Worm (Caenorhabditis elegans) whole organism, young adult: ENCODE measurements around the gene ugt-59.

Source experiments
- him-1 ChIP-seq: sonication (generic microtip); optimal IDR thresholded peaks from 2 replicates; lab custom pipeline; 2016; ENCODE audit warnings: missing genotype, missing genetic modification reagents, missing genetic modification characterization, missing compliant biosample characterization
- repo-1 ChIP-seq: sonication (generic microtip); optimal IDR thresholded peaks from 2 replicates; lab custom pipeline; 2017; ENCODE audit warnings: mild to moderate bottlenecking, missing genetic modification characterization, missing compliant biosample characterization

ce11 chrIV:10331882-10332281 lies 28.6 kb upstream of the ugt-59 start:
- TF ChIP-seq repo-1 (tag; lab: Kevin White, UChicago) (no peak), him-1 (tag; lab: Kevin White, UChicago) (no peak)
